Worm (Caenorhabditis elegans): ENCODE measurements around the gene C01B10.44.

ce11 chrIV:6605863-6606262 is 17.6 kb upstream of the C01B10.44 start, which contains the start of gene nstp-2:
- TF ChIP-seq nhr-12 (tag; optimal IDR thresholded peaks at IDR 0.05), result no peak
- TF ChIP-seq lin-39 (tag; optimal IDR thresholded peaks at IDR 0.05), result no peak
- no peak for TF ChIP-seq elt-2 (tag; optimal IDR thresholded peaks at IDR 0.05)
- no peak for TF ChIP-seq egl-27 (tag; optimal IDR thresholded peaks at IDR 0.05)
- no peak for TF ChIP-seq lin-15B (tag; optimal IDR thresholded peaks at IDR 0.05)
- no peak for TF ChIP-seq unc-130 (tag; optimal IDR thresholded peaks at IDR 0.05)
- TF ChIP-seq unc-62 (GFP tag; optimal IDR thresholded peaks at IDR 0.05), result no peak
- TF ChIP-seq nhr-77 (tag; optimal IDR thresholded peaks at IDR 0.05), result no peak
- TF ChIP-seq elt-3 (tag; optimal IDR thresholded peaks at IDR 0.05), result no peak
- no peak for TF ChIP-seq snu-23 (GFP tag; optimal IDR thresholded peaks at IDR 0.05)
- TF ChIP-seq mdl-1 (tag; optimal IDR thresholded peaks at IDR 0.05), result no peak
- TF ChIP-seq unc-30 (tag; optimal IDR thresholded peaks at IDR 0.05), result no peak
- TF ChIP-seq C16A3.4 (tag; optimal IDR thresholded peaks at IDR 0.05), result no peak
